Worm (Caenorhabditis elegans): ENCODE data around the gene F17E9.5.

F17E9.5 gene

DNA sequence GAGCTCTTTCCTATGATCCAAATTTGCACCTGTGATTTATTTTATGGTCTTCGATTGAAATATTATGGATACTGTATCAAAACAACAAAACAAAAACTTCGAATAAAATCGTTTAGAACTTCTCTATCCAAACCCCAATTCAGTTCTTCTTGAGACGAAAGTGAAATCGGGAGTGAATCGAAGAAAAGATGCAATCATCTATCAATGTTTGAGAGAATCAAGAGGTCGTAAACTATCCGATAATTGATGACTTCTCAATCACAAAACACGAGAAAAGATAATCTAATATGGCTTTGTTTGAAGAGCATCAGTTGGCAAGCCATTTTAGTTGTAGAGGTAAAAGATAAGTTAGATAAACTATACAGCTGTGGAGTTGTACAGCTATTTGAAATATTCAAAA is 27.8 kb upstream of the F17E9.5 start:
- TF ChIP-seq med-1 (GFP tag; optimal IDR thresholded peaks at IDR 0.05; ENCODE audit: insufficient read depth) (no peak), T22C8.4 (GFP tag; IDR thresholded peaks at IDR 0.05) (no peak), ztf-29 (GFP tag; IDR thresholded peaks at IDR 0.05) (no peak), ref-1 (GFP tag; conservative IDR thresholded peaks at IDR 0.05) (no peak), tab-1 (GFP tag; IDR thresholded peaks at IDR 0.05) (no peak), cog-1 (tag; optimal IDR thresholded peaks at IDR 0.05) (no peak), ztf-23 (GFP tag; IDR thresholded peaks at IDR 0.05) (no peak), flt-1 (GFP tag; IDR thresholded peaks at IDR 0.05) (no peak), klf-2 (GFP tag; conservative IDR thresholded peaks at IDR 0.05) (no peak)

DNA sequence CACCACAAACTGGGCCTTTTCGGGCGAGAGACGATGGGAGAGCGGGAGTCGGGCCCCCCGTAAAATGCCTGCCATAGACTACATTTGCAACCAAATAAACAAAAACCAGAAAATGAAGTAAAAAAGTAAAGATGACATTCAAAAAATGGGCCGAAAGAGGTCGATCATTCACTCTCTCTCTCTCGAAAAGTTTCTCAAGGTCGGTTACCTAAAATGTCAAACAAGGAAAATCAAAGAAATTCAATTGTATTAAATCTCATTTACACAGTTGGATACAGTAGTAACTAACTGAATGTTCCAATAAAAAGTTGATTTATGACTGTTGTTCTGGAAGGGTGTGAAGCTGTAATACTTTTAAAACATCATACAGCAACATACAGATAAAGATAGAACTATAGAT is 26.8 kb upstream of the F17E9.5 start:
- no peak for TF ChIP-seq ref-1 (GFP tag; conservative IDR thresholded peaks at IDR 0.05)
- no peak for TF ChIP-seq klf-2 (GFP tag; conservative IDR thresholded peaks at IDR 0.05)
- no peak for TF ChIP-seq cog-1 (tag; optimal IDR thresholded peaks at IDR 0.05)
- TF ChIP-seq tab-1 (GFP tag; IDR thresholded peaks at IDR 0.05): no peak

DNA sequence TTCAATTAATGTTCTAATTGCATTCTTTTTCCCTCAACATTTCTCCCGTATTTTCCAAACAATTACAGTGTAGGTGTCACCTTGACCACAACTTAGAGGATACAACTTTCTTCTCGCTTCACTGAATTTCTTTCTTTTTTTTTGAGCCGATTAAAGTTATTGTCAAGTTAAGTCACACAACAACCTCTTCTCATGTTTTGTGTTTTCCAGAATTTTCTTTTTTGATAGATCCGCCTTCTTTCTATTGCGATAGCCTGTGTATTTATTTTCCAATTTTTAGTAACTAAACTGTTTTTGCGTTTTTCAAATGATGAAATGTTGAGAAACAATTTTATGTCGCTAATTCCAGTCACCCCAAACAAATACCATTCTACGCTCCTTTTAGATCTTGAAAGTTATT is 20.0 kb upstream of the F17E9.5 start, which contains the start of gene F35H10.3:
TSS of gene F35H10.3 (plus strand) at position 301 of the 400 bp plus-strand sequence.
- TF ChIP-seq ref-1 (GFP tag; conservative IDR thresholded peaks at IDR 0.05): no peak
- no peak for TF ChIP-seq flt-1 (GFP tag; IDR thresholded peaks at IDR 0.05)
- no peak for TF ChIP-seq T22C8.4 (GFP tag; IDR thresholded peaks at IDR 0.05)
- TF ChIP-seq tab-1 (GFP tag; IDR thresholded peaks at IDR 0.05): no peak
- TF ChIP-seq med-1 (GFP tag; optimal IDR thresholded peaks at IDR 0.05; ENCODE audit: insufficient read depth): no peak
- no peak for TF ChIP-seq cog-1 (tag; optimal IDR thresholded peaks at IDR 0.05)
- TF ChIP-seq ztf-23 (GFP tag; IDR thresholded peaks at IDR 0.05): no peak
- no peak for TF ChIP-seq ztf-29 (GFP tag; IDR thresholded peaks at IDR 0.05)
- TF ChIP-seq klf-2 (GFP tag; conservative IDR thresholded peaks at IDR 0.05): no peak

DNA sequence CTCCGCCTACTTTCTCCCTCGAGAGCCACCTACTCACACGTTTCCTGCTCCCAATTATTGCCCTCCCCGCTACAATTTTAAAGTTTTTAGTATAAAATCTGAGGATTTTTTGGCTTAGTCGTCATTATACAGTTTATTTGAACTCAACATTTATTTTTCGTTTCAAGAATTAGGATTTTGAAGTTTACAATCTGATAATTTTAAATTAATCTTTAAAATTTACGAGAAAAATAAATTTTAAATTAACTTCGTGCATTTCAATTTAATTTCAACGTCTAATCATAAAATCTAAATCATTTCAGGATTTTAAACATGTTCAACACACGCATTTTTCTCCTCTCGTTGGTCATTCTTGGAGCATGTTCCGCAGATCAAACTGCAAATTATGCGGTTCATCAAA is 16.7 kb upstream of the F17E9.5 start, which contains the start of gene F35H10.2:
TSS of gene F35H10.2 (plus strand) at position 301 of the 400 bp plus-strand sequence.
- TF ChIP-seq cog-1 (tag; optimal IDR thresholded peaks at IDR 0.05) (no peak), tab-1 (GFP tag; IDR thresholded peaks at IDR 0.05) (no peak), flt-1 (GFP tag; IDR thresholded peaks at IDR 0.05) (no peak), klf-2 (GFP tag; conservative IDR thresholded peaks at IDR 0.05) (no peak), med-1 (GFP tag; optimal IDR thresholded peaks at IDR 0.05; ENCODE audit: insufficient read depth) (no peak), ztf-23 (GFP tag; IDR thresholded peaks at IDR 0.05) (no peak), ref-1 (GFP tag; conservative IDR thresholded peaks at IDR 0.05) (no peak), ztf-29 (GFP tag; IDR thresholded peaks at IDR 0.05) (no peak), T22C8.4 (GFP tag; IDR thresholded peaks at IDR 0.05) (no peak)

DNA sequence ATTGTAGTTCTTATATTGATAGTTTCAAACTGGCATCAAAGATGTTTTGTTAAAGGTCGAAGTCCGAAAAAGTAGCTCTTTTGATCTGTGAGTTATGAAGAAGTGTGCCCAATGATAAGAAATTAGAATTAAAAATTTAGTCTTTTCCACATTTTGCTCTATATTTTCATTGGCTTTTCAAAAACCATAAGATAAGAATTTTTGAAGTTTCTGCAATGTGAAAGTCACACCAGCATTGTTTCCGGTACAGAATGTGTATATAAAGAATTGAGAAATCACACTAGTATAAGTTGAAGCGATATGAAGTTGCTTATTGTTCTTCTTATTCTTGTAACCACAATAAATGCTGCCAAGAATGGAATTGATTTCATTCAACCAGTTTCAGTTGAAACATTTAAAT is 13.1 kb upstream of the F17E9.5 start, which contains the start of gene lys-10:
TSS of gene lys-10 (plus strand) at position 301 of the 400 bp plus-strand sequence.
- TF ChIP-seq ztf-23 (GFP tag; IDR thresholded peaks at IDR 0.05) (no peak), tab-1 (GFP tag; IDR thresholded peaks at IDR 0.05) (no peak), med-1 (GFP tag; optimal IDR thresholded peaks at IDR 0.05; ENCODE audit: insufficient read depth) (no peak), cog-1 (tag; optimal IDR thresholded peaks at IDR 0.05) (no peak), klf-2 (GFP tag; conservative IDR thresholded peaks at IDR 0.05) (no peak), flt-1 (GFP tag; IDR thresholded peaks at IDR 0.05) (no peak), ztf-29 (GFP tag; IDR thresholded peaks at IDR 0.05) (no peak), T22C8.4 (GFP tag; IDR thresholded peaks at IDR 0.05) (no peak), ref-1 (GFP tag; conservative IDR thresholded peaks at IDR 0.05) (no peak)

DNA sequence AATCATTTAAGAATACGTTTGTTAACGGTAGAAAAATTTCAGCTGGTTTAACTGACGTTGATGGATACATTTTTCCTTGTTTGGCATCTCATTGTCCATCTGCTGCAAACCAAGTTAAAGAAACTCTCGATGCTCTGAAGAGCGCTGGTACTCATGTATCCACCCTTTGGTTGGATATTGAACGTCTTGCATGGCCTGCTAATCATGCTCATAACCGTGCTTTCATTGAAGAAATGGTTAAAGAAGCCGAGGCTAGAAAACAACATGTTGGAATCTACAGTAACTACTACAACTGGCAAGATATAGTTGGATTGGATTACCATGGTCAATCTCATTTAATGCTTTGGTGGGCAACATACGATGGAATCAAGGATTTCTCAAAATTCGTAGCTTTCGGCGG is 12.6 kb upstream of the F17E9.5 start:
- no peak for TF ChIP-seq tab-1 (GFP tag; IDR thresholded peaks at IDR 0.05)
- TF ChIP-seq ref-1 (GFP tag; conservative IDR thresholded peaks at IDR 0.05): no peak
- TF ChIP-seq ztf-29 (GFP tag; IDR thresholded peaks at IDR 0.05): no peak
- no peak for TF ChIP-seq med-1 (GFP tag; optimal IDR thresholded peaks at IDR 0.05; ENCODE audit: insufficient read depth)
- TF ChIP-seq cog-1 (tag; optimal IDR thresholded peaks at IDR 0.05): no peak
- TF ChIP-seq T22C8.4 (GFP tag; IDR thresholded peaks at IDR 0.05): no peak
- no peak for TF ChIP-seq flt-1 (GFP tag; IDR thresholded peaks at IDR 0.05)
- no peak for TF ChIP-seq ztf-23 (GFP tag; IDR thresholded peaks at IDR 0.05)
- TF ChIP-seq klf-2 (GFP tag; conservative IDR thresholded peaks at IDR 0.05): no peak

DNA sequence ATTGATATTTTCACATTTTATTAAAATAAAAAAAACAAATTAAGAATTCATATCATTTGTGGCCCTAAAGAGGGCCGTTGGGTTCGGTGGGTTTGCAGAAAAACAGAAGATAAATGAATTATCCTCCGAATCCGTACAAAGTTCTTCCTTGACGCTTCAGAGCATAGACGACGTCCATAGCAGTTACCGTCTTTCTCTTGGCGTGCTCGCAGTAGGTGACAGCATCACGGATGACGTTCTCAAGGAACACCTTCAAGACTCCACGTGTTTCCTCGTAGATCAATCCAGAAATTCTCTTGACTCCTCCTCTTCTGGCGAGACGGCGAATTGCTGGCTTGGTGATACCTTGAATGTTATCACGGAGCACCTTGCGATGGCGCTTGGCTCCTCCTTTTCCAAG is 12.1 kb upstream of the F17E9.5 start:
- TF ChIP-seq cog-1 (tag; optimal IDR thresholded peaks at IDR 0.05) (no peak), tab-1 (GFP tag; IDR thresholded peaks at IDR 0.05) (no peak), flt-1 (GFP tag; IDR thresholded peaks at IDR 0.05) (no peak), med-1 (GFP tag; optimal IDR thresholded peaks at IDR 0.05; ENCODE audit: insufficient read depth) (no peak), klf-2 (GFP tag; conservative IDR thresholded peaks at IDR 0.05) (no peak)

DNA sequence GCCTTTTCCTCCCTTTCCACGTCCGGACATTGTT is 11.8 kb upstream of the F17E9.5 start, which contains the start of gene his-31:
TSS of gene his-31 (minus strand) at position 30 of the 34 bp plus-strand sequence.
- TF ChIP-seq flt-1 (GFP tag; IDR thresholded peaks at IDR 0.05): no peak
- no peak for TF ChIP-seq ztf-23 (GFP tag; IDR thresholded peaks at IDR 0.05)
- TF ChIP-seq ref-1 (GFP tag; conservative IDR thresholded peaks at IDR 0.05): no peak
- TF ChIP-seq klf-2 (GFP tag; conservative IDR thresholded peaks at IDR 0.05): no peak
- TF ChIP-seq T22C8.4 (GFP tag; IDR thresholded peaks at IDR 0.05): no peak
- TF ChIP-seq med-1 (GFP tag; optimal IDR thresholded peaks at IDR 0.05; ENCODE audit: insufficient read depth): no peak
- no peak for TF ChIP-seq cog-1 (tag; optimal IDR thresholded peaks at IDR 0.05)

DNA sequence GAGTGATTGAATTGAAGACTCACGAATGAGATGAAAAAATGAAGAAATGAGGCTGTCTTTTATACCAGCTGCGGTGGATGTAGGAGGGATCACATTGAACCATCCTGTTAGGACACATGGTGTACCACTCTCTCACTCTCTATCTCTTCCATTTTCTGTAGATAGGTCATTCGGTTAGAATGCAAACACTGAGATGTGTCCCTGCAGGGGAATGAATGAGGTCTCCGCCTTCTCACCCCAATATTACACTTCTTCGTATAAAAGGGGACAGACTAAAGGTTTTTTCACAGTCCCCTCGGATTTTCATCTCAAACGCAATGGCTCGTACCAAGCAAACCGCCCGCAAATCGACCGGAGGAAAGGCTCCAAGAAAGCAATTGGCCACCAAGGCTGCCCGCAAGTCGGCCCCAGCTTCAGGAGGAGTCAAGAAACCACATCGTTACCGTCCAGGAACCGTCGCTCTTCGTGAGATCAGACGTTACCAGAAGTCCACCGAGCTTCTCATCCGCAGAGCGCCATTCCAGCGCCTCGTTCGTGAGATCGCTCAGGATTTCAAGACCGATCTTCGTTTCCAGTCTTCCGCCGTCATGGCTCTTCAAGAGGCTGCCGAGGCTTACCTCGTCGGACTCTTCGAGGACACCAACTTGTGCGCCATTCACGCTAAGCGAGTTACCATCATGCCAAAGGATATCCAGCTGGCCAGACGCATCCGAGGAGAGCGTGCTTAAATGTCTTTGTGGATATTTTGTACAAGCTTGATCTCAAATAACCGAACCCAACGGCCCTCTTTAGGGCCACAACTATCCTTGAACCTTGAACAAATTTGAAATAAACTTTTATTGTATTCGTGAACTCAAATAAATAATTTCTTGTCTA is 11.4 kb upstream of the F17E9.5 start, which contains the start of gene his-32:
TSS of gene his-32 (plus strand) at position 318 of the 876 bp plus-strand sequence.
- TF ChIP-seq ztf-29 (GFP tag; IDR thresholded peaks at IDR 0.05) (peak; percentile 14; the same call in 1 of the 2 replicates), ztf-23 (GFP tag; IDR thresholded peaks at IDR 0.05) (no peak), flt-1 (GFP tag; IDR thresholded peaks at IDR 0.05) (peak; percentile 86), med-1 (GFP tag; optimal IDR thresholded peaks at IDR 0.05; ENCODE audit: insufficient read depth) (no peak), T22C8.4 (GFP tag; IDR thresholded peaks at IDR 0.05) (no peak), tab-1 (GFP tag; IDR thresholded peaks at IDR 0.05) (no peak), ref-1 (GFP tag; conservative IDR thresholded peaks at IDR 0.05) (no peak; the same call in 1 of the 2 replicates), klf-2 (GFP tag; conservative IDR thresholded peaks at IDR 0.05) (no peak), cog-1 (tag; optimal IDR thresholded peaks at IDR 0.05) (peak; percentile 87)

DNA sequence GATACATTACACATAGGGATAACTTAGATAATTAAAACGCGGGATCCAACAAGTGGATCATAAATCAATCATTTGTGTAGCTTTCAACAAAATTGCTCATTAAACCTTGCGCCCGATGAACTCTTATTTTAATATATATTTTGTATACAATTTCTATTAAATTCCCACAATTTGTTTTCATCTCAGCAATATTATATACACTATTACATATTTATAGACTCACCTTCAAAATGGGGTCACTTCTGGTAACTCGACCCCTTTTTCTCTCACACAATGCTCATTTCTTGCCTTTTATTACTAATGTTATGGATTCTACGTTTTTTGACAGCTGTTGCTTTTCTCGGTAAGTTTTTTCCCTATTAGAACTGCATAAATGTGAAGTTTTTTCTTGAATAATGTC is 6.0 kb upstream of the F17E9.5 start, which contains the start of gene lgc-6:
TSS of gene lgc-6 (plus strand) at position 301 of the 400 bp plus-strand sequence.
- TF ChIP-seq ztf-23 (GFP tag; IDR thresholded peaks at IDR 0.05) (no peak), ref-1 (GFP tag; conservative IDR thresholded peaks at IDR 0.05) (no peak), med-1 (GFP tag; optimal IDR thresholded peaks at IDR 0.05; ENCODE audit: insufficient read depth) (no peak), flt-1 (GFP tag; IDR thresholded peaks at IDR 0.05) (no peak), tab-1 (GFP tag; IDR thresholded peaks at IDR 0.05) (no peak), klf-2 (GFP tag; conservative IDR thresholded peaks at IDR 0.05) (no peak), cog-1 (tag; optimal IDR thresholded peaks at IDR 0.05) (no peak), ztf-29 (GFP tag; IDR thresholded peaks at IDR 0.05) (no peak), T22C8.4 (GFP tag; IDR thresholded peaks at IDR 0.05) (no peak)

Measured in whole organism, midembryonic.